Worm (Caenorhabditis elegans) whole organism, mixed stage, embryonic: ENCODE data around the gene oac-21.

Experiments
- bed-3 ChIP-seq: fragments of 200-800 bp; sonication (Bioruptor generic); optimal IDR thresholded peaks from 3 replicates; lab custom pipeline; 2018; ENCODE audit warnings: mild to moderate bottlenecking, missing genetic modification characterization, moderate library complexity, missing compliant biosample characterization
- blmp-1 ChIP-seq: fragments of 150-350 bp; optimal IDR thresholded peaks from 2 replicates; lab custom pipeline; 2014; ENCODE audit warnings: missing biosample characterization, missing genetic modification characterization
- ceh-39 ChIP-seq: fragments of 150-350 bp; optimal IDR thresholded peaks from 2 replicates; lab custom pipeline; 2014; ENCODE audit warnings: missing biosample characterization, missing genetic modification characterization
- ceh-43 ChIP-seq: fragments of 200-800 bp; sonication (Bioruptor generic); optimal IDR thresholded peaks from 2 replicates; lab custom pipeline; 2018; ENCODE audit warnings: mild to moderate bottlenecking, missing genetic modification characterization, moderate library complexity, missing compliant biosample characterization
- ceh-83 ChIP-seq: fragments of 200-800 bp; sonication (Bioruptor generic); optimal IDR thresholded peaks from 2 replicates; lab custom pipeline; 2018; ENCODE audit warnings: mild to moderate bottlenecking, missing genetic modification characterization, missing compliant biosample characterization
- ces-1 ChIP-seq: fragments of 150-350 bp; optimal IDR thresholded peaks from 2 replicates; lab custom pipeline; 2014; ENCODE audit warnings: missing biosample characterization, missing genetic modification reagents, missing genetic modification characterization
- cnd-1 ChIP-seq: fragments of 200-800 bp; sonication (Bioruptor generic); optimal IDR thresholded peaks from 2 replicates; lab custom pipeline; 2018; ENCODE audit warnings: mild to moderate bottlenecking, missing genetic modification characterization, missing compliant biosample characterization
- elt-1 ChIP-seq: sonication (generic microtip); optimal IDR thresholded peaks from 2 replicates; lab custom pipeline; 2017; ENCODE audit warnings: missing genetic modification characterization, mild to moderate bottlenecking, missing compliant biosample characterization, antibody characterized with exemption, moderate library complexity, borderline replicate concordance; ENCODE audit not compliant: insufficient read depth
- flh-1 ChIP-seq: fragments of 200-800 bp; sonication (Bioruptor generic); optimal IDR thresholded peaks from 2 replicates; lab custom pipeline; 2018; ENCODE audit warnings: mild to moderate bottlenecking, missing genetic modification characterization, moderate library complexity, missing compliant biosample characterization
- ham-2 ChIP-seq: fragments of 200-800 bp; sonication (Bioruptor generic); optimal IDR thresholded peaks from 2 replicates; lab custom pipeline; 2018; ENCODE audit warnings: mild to moderate bottlenecking, missing genetic modification characterization, missing compliant biosample characterization
- hlh-1 ChIP-seq: fragments of 150-350 bp; optimal IDR thresholded peaks from 2 replicates; lab custom pipeline; 2014; ENCODE audit warnings: missing biosample characterization, missing genetic modification reagents, missing genetic modification characterization
- lin-32 ChIP-seq: fragments of 200-800 bp; sonication (Bioruptor generic); optimal IDR thresholded peaks from 2 replicates; lab custom pipeline; 2018; ENCODE audit warnings: mild to moderate bottlenecking, missing genetic modification characterization, missing compliant biosample characterization
- lsy-2 ChIP-seq: fragments of 150-350 bp; optimal IDR thresholded peaks from 2 replicates; lab custom pipeline; 2014; ENCODE audit warnings: missing biosample characterization, missing genetic modification characterization
- mab-5 ChIP-seq: fragments of 150-350 bp; optimal IDR thresholded peaks from 2 replicates; lab custom pipeline; 2014; ENCODE audit warnings: missing biosample characterization, missing genetic modification characterization
- mls-2 ChIP-seq: sonication (generic microtip); optimal IDR thresholded peaks from 2 replicates; lab custom pipeline; 2016; ENCODE audit warnings: mild to moderate bottlenecking, missing genetic modification characterization, moderate library complexity, missing compliant biosample characterization
- nhr-12 ChIP-seq: fragments of 150-350 bp; optimal IDR thresholded peaks from 2 replicates; lab custom pipeline; 2014; ENCODE audit warnings: missing biosample characterization, missing genetic modification characterization
- nhr-2 ChIP-seq: fragments of 150-350 bp; optimal IDR thresholded peaks from 2 replicates; lab custom pipeline; 2014; ENCODE audit warnings: missing biosample characterization, missing genetic modification characterization
- nhr-237 ChIP-seq: fragments of 150-350 bp; optimal IDR thresholded peaks from 2 replicates; lab custom pipeline; 2014; ENCODE audit warnings: missing biosample characterization, missing genetic modification characterization
- nhr-28 ChIP-seq: fragments of 150-350 bp; optimal IDR thresholded peaks from 2 replicates; lab custom pipeline; 2014; ENCODE audit warnings: missing biosample characterization, missing genetic modification characterization
- pha-4 ChIP-seq: fragments of 150-350 bp; optimal IDR thresholded peaks from 2 replicates; lab custom pipeline; 2018; ENCODE audit warnings: missing biosample characterization, missing genetic modification reagents, missing genetic modification characterization
- snpc-4 ChIP-seq: fragments of 150-350 bp; optimal IDR thresholded peaks from 2 replicates; lab custom pipeline; 2014; ENCODE audit warnings: missing biosample characterization, missing genetic modification characterization
- sptf-1 ChIP-seq: sonication (generic microtip); optimal IDR thresholded peaks from 2 replicates; lab custom pipeline; 2017; ENCODE audit warnings: mild to moderate bottlenecking, missing genetic modification characterization, moderate library complexity, missing compliant biosample characterization
- unc-120 ChIP-seq: sonication (generic microtip); optimal IDR thresholded peaks from 2 replicates; lab custom pipeline; 2017; ENCODE audit warnings: missing genetic modification characterization, missing compliant biosample characterization; ENCODE audit not compliant: poor library complexity, severe bottlenecking
- unc-39 ChIP-seq: fragments of 150-350 bp; optimal IDR thresholded peaks from 2 replicates; lab custom pipeline; 2014; ENCODE audit warnings: missing biosample characterization, missing genetic modification characterization
- unc-62 ChIP-seq: fragments of 150-350 bp; optimal IDR thresholded peaks from 2 replicates; lab custom pipeline; 2014; ENCODE audit warnings: missing biosample characterization, missing genetic modification reagents, missing genetic modification characterization
- zip-8 ChIP-seq: fragments of 150-350 bp; optimal IDR thresholded peaks from 2 replicates; lab custom pipeline; 2014; ENCODE audit warnings: missing biosample characterization, missing genetic modification characterization

Gene oac-21

DNA sequence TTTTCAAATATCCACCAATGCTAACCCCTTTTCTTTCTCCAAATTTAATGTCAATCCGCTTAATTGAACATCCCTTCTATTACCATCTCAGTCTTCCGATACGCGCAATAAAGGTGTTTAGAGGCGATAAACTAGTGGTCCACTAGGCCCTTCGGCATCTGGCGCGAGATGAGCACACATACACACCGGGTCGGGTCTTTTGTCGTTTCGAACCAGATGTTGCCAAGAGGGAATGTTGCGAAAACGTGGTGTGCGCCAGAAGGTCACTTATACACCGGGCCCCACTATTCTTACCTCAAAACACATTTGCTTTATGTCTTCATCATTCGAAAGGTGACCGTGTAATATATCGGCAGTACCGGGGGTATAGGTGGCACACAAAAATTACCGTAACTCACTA, 45.1 kb upstream of the oac-21 start:
- peak; percentile 22 for TF ChIP-seq lin-32 (GFP tag; lab: Kevin White, UChicago)
- no peak for TF ChIP-seq ham-2
- no peak for TF ChIP-seq nhr-12 (tag; lab: Kevin White, UChicago)
- no peak for TF ChIP-seq snpc-4 (tag; lab: Kevin White, UChicago)
- TF ChIP-seq mls-2 (tag; lab: Kevin White, UChicago) = no peak
- TF ChIP-seq cnd-1 (tag; lab: Kevin White, UChicago) = peak; percentile 47
- no peak for TF ChIP-seq nhr-2 (tag; lab: Kevin White, UChicago)
- TF ChIP-seq, all 35 proteins: peak for 2

DNA sequence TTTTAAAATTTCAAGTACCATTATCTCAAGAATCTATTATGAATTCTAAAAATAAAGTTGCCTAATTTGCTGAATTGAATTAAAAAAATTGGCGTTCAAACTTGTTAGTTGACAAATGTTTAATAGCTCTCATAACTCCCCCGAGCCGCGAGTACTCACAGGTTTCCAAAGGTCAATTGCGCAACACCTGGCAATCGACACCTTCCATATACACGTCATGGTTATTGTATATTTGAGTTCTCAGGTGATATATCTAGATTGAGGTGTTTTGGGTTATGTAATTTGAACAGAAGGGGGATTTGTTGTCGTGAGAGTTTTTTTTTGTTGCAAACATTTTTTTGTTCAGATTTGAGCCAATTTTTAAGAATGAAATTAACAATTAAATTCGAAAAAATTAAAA, 44.5 kb upstream of the oac-21 start:
- TF ChIP-seq ceh-43 (no peak), nhr-28 (tag; lab: Kevin White, UChicago) (no peak), zip-8 (tag; lab: Kevin White, UChicago) (peak; percentile 79), nhr-237 (tag; lab: Kevin White, UChicago) (no peak), ceh-83 (GFP tag; lab: Kevin White, UChicago) (no peak), elt-1 (tag; lab: Kevin White, UChicago) (no peak), ceh-39 (no peak), nhr-2 (tag; lab: Kevin White, UChicago) (peak; percentile 87), unc-39 (tag; lab: Kevin White, UChicago) (no peak)
- TF ChIP-seq, all 35 proteins: peak for 2

DNA sequence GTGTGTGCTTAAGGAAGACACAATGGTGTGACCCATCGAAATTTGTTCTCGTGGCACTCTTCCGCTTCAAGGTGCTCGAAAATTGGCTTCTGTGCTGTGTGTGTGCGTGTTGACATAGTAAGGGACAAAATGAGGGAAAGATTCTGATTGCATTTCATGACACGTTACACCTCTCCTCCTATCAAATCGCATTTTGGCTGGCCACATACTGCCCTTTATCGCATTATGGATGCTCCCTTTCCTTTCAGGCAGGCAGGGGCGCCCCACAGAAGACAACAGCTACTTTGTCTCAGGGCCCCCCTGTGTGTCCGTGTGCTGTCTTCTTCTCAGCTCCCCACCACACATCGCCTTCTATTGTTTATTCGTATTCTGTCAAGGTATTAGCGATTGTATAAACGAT, 41.6 kb upstream of the oac-21 start:
- no peak for TF ChIP-seq hlh-1 (tag; lab: Kevin White, UChicago)
- TF ChIP-seq ces-1 (GFP tag; lab: Kevin White, UChicago) = peak; percentile 86
- TF ChIP-seq, all 35 proteins: peak for 1

DNA sequence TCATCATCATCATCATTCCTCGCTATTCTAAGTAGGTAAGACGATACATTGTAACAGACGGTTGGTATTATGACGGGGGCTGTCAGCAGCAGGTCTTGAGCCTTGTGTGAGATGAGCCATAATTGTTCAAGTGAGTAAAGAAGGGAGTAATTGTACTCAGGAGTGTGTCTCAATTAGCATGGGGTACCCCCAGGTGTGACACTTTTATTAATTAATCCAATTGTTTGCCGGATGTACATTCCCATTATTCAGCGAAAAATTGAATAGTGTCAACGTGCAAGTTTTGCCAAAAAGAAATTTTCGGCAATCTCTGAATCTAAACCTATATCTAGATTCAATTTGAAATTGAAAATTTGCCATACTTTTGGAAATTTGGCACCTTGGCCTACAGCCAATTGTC, 40.1 kb upstream of the oac-21 start:
- peak; percentile 52 for TF ChIP-seq ceh-43
- TF ChIP-seq ham-2 = no peak
- no peak for TF ChIP-seq blmp-1 (tag; lab: Kevin White, UChicago)
- no peak for TF ChIP-seq hlh-1 (tag; lab: Kevin White, UChicago)
- peak; percentile 79 for TF ChIP-seq ces-1 (GFP tag; lab: Kevin White, UChicago)
- TF ChIP-seq lsy-2 = no peak
- TF ChIP-seq unc-120 = no peak
- peak; percentile 24 for TF ChIP-seq nhr-2 (tag; lab: Kevin White, UChicago)
- peak; percentile 65 for TF ChIP-seq lin-32 (GFP tag; lab: Kevin White, UChicago)

DNA sequence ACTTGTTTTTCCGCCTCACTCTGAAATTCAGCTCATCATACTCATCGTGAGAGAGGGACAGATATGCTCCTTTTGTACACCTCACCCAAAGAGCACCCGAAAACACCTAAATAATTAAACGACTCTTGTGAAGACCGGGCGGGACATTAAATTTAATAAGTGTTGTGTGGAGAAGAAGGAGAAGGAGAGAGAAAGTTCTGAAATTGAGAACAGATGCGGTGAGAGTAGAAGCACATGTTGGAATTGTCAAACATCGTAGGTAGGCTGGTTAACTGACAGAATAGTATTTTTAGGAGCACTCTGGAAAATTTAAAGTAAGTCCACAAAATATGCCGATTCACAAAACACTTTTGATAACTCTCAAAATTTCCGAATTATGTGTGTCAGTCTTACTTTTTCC, 35.5 kb upstream of the oac-21 start:
- TF ChIP-seq pha-4 (no peak), unc-62 (no peak), bed-3 (no peak), unc-120 (no peak), mab-5 (no peak), ceh-83 (GFP tag; lab: Kevin White, UChicago) (no peak), lin-32 (GFP tag; lab: Kevin White, UChicago) (no peak), zip-8 (tag; lab: Kevin White, UChicago) (no peak), mls-2 (tag; lab: Kevin White, UChicago) (no peak), nhr-2 (tag; lab: Kevin White, UChicago) (no peak), ces-1 (GFP tag; lab: Kevin White, UChicago) (no peak)

DNA sequence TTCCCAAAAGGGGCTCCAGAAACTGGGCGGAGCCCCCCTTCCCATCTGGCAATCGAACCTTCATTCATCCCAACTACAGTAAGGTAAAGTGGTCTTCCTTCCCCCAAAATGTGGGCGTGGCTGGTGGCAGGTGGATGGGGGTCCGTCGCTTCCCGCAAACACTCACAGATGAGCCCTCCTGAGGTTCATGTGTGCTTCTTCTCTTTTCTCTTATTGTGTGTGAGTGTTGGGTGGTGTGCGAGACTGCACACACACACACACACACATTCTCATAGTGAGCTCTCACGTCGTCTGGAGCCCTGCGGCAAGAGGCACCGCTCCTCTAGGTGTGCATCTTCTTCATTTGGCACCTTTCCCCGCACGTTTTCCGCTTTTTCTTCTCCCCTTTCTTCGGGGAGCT, 34.5 kb upstream of the oac-21 start:
- no peak for TF ChIP-seq bed-3
- TF ChIP-seq unc-120 = peak; percentile 15
- TF ChIP-seq flh-1 (GFP tag; lab: Kevin White, UChicago) = peak; percentile 17
- peak; percentile 41 for TF ChIP-seq sptf-1 (tag; lab: Kevin White, UChicago)
- TF ChIP-seq elt-1 (tag; lab: Kevin White, UChicago) = no peak
- no peak for TF ChIP-seq mab-5
- no peak for TF ChIP-seq cnd-1 (tag; lab: Kevin White, UChicago)
- no peak for TF ChIP-seq nhr-28 (tag; lab: Kevin White, UChicago)
- peak; percentile 50 for TF ChIP-seq mls-2 (tag; lab: Kevin White, UChicago)
- TF ChIP-seq, all 35 proteins: peak for 4

DNA sequence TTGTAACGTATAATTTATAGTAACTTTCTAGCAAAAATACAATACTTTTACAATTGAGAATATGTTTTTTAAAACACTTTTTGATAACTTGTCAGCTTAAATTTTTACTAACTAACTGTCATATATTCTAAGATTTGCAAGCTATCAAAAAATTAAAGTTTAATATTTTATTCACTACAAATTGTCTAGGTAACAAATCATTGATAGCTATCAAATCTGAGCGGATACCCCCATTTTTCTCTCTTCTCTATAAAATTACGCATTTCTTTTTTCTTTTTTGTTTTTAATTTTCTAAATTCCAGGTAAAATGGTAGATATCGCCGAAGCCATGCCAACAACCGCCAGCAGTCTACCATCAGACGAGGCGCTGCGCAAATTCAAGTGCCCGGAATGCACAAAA, 33.5 kb upstream of the oac-21 start, which contains the start of gene zag-1:
Gene zag-1, plus strand, starts transcription at position 301 of the 400 bp plus-strand sequence.
- peak; percentile 4 for TF ChIP-seq blmp-1 (tag; lab: Kevin White, UChicago)
- no peak for TF ChIP-seq bed-3
- TF ChIP-seq, all 35 proteins: peak for 1
